Worm (Caenorhabditis elegans) whole organism, L3 larva: ENCODE results near the gene T25E12.16.
A peak's percentile ranks its signal among the peaks of the same experiment; 100 is the strongest.

Experiments
- R02D3.7 ChIP-seq: fragments of 150-350 bp; optimal IDR thresholded peaks from 2 replicates; lab custom pipeline; 2014; ENCODE audit warnings: missing biosample characterization, missing genetic modification characterization
- aly-2 ChIP-seq: fragments of 150-350 bp; optimal IDR thresholded peaks from 2 replicates; lab custom pipeline; 2014; ENCODE audit warnings: missing biosample characterization, missing genetic modification characterization
- ama-1 ChIP-seq: fragments of 150-350 bp; optimal IDR thresholded peaks from 2 replicates; lab custom pipeline; 2018
- ceh-16 ChIP-seq: sonication (generic microtip); optimal IDR thresholded peaks from 2 replicates; lab custom pipeline; 2017; ENCODE audit warnings: missing biosample characterization, missing genetic modification characterization
- egl-27 ChIP-seq: sonication (generic microtip); optimal IDR thresholded peaks from 4 replicates; lab custom pipeline; 2017; ENCODE audit warnings: missing biosample characterization, missing genetic modification reagents, missing genetic modification characterization
- egl-5 ChIP-seq: fragments of 150-350 bp; optimal IDR thresholded peaks from 2 replicates; lab custom pipeline; 2017; ENCODE audit warnings: missing biosample characterization, missing genetic modification reagents, missing genetic modification characterization, inconsistent platforms
- elt-1 ChIP-seq: fragments of 150-350 bp; optimal IDR thresholded peaks from 2 replicates; lab custom pipeline; 2014; ENCODE audit warnings: missing biosample characterization, missing genetic modification characterization
- eor-1 ChIP-seq, 2 experiments: fragments of 150-350 bp; optimal IDR thresholded peaks; 2 replicates each; lab custom pipeline; 2014 to 2018; ENCODE audit warnings: missing biosample characterization in 2 of 2, missing genetic modification characterization in 2 of 2
- fkh-10 ChIP-seq: sonication (generic microtip); optimal IDR thresholded peaks from 2 replicates; lab custom pipeline; 2017; ENCODE audit warnings: missing biosample characterization, missing genetic modification reagents, missing genetic modification characterization
- fos-1 ChIP-seq: fragments of 150-350 bp; optimal IDR thresholded peaks from 2 replicates; lab custom pipeline; 2014; ENCODE audit warnings: missing biosample characterization, missing genetic modification characterization
- hmg-11 ChIP-seq: sonication (generic microtip); optimal IDR thresholded peaks from 2 replicates; lab custom pipeline; 2016; ENCODE audit warnings: missing genetic modification characterization, missing compliant biosample characterization
- lsy-12 ChIP-seq: sonication (generic microtip); optimal IDR thresholded peaks from 2 replicates; lab custom pipeline; 2016; ENCODE audit warnings: mild to moderate bottlenecking, missing genetic modification characterization, missing compliant biosample characterization
- mdl-1 ChIP-seq: fragments of 150-350 bp; optimal IDR thresholded peaks from 2 replicates; lab custom pipeline; 2014; ENCODE audit warnings: missing biosample characterization, missing genetic modification characterization
- nfya-1 ChIP-seq: sonication (generic microtip); optimal IDR thresholded peaks from 2 replicates; lab custom pipeline; 2017; ENCODE audit warnings: missing genetic modification characterization, mild to moderate bottlenecking, missing compliant biosample characterization, antibody characterized with exemption, moderate library complexity; ENCODE audit not compliant: insufficient read depth
- nhr-11 ChIP-seq: fragments of 150-350 bp; optimal IDR thresholded peaks from 2 replicates; lab custom pipeline; 2014; ENCODE audit warnings: missing biosample characterization, missing genetic modification characterization
- nhr-23 ChIP-seq: fragments of 150-350 bp; optimal IDR thresholded peaks from 2 replicates; lab custom pipeline; 2014; ENCODE audit warnings: missing biosample characterization, missing genetic modification reagents, missing genetic modification characterization
- nhr-25 ChIP-seq: sonication (generic microtip); optimal IDR thresholded peaks from 2 replicates; lab custom pipeline; 2017; ENCODE audit warnings: missing biosample characterization, missing genetic modification characterization
- nhr-28 ChIP-seq: fragments of 150-350 bp; optimal IDR thresholded peaks from 2 replicates; lab custom pipeline; 2014; ENCODE audit warnings: missing biosample characterization, missing genetic modification characterization
- nhr-43 ChIP-seq: sonication (generic microtip); optimal IDR thresholded peaks from 2 replicates; lab custom pipeline; 2016; ENCODE audit warnings: mild to moderate bottlenecking, missing genetic modification characterization, missing compliant biosample characterization; ENCODE audit not compliant: poor library complexity, severe bottlenecking
- nhr-67 ChIP-seq: fragments of 150-350 bp; optimal IDR thresholded peaks from 2 replicates; lab custom pipeline; 2014; ENCODE audit warnings: missing biosample characterization, missing genetic modification characterization
- nhr-76 ChIP-seq: fragments of 150-350 bp; sonication (generic microtip); optimal IDR thresholded peaks from 5 replicates; lab custom pipeline; 2014; ENCODE audit warnings: missing biosample characterization, missing genetic modification characterization
- nhr-77 ChIP-seq: fragments of 150-350 bp; optimal IDR thresholded peaks from 2 replicates; lab custom pipeline; 2014; ENCODE audit warnings: missing biosample characterization, missing genetic modification characterization
- pha-4 ChIP-seq: fragments of 150-350 bp; optimal IDR thresholded peaks from 2 replicates; lab custom pipeline; 2014; ENCODE audit warnings: missing biosample characterization, missing genetic modification reagents, missing genetic modification characterization
- pqm-1 ChIP-seq: fragments of 150-350 bp; optimal IDR thresholded peaks from 2 replicates; lab custom pipeline; 2017; ENCODE audit warnings: missing biosample characterization, missing genetic modification characterization, inconsistent platforms
- skn-1 ChIP-seq: fragments of 150-350 bp; optimal IDR thresholded peaks from 2 replicates; lab custom pipeline; 2014; ENCODE audit warnings: missing biosample characterization, missing genetic modification characterization
- snpc-4 ChIP-seq: fragments of 150-350 bp; optimal IDR thresholded peaks from 2 replicates; lab custom pipeline; 2014; ENCODE audit warnings: missing biosample characterization, missing genetic modification characterization
- tbx-2 ChIP-seq: sonication (generic microtip); optimal IDR thresholded peaks from 2 replicates; lab custom pipeline; 2016; ENCODE audit warnings: mild to moderate bottlenecking, missing genetic modification characterization, missing compliant biosample characterization
- ztf-4 ChIP-seq: fragments of 150-350 bp; optimal IDR thresholded peaks from 2 replicates; lab custom pipeline; 2014; ENCODE audit warnings: missing biosample characterization, missing genetic modification characterization

The T25E12.16 gene

ce11 chrV:16778540-16779280, 45.1 kb upstream of the T25E12.16 start:
- peak; percentile 14 for TF ChIP-seq nhr-43 (tag; lab: Kevin White, UChicago)
- TF ChIP-seq nhr-25 (tag; lab: Kevin White, UChicago): peak; percentile 33
- no peak for TF ChIP-seq pqm-1 (tag; lab: Kevin White, UChicago)
- peak; percentile 47 for TF ChIP-seq elt-1
- TF ChIP-seq, all 47 proteins: peak for 3

DNA sequence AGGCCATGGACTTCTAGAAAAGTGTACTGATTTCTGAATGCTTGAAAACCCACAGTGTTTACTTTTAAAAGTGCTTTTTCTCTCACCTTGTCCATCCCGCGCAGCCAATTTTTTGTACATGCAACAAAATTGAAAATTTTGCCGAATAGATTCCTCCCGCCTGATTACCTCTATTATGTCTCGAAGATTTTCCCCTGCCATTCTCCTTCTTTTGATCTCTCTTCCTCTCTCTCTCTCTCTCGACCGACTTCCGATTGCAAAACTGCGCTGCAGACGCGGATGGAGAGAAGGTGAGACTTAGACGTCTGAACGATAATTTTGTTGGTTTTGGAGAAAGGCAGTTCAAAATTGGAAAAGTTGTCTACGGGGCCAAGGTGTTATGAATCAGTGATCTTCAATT, 40.8 kb upstream of the T25E12.16 start:
- TF ChIP-seq mdl-1 (tag; lab: Kevin White, UChicago) (no peak), nhr-25 (tag; lab: Kevin White, UChicago) (peak; percentile 34)

DNA sequence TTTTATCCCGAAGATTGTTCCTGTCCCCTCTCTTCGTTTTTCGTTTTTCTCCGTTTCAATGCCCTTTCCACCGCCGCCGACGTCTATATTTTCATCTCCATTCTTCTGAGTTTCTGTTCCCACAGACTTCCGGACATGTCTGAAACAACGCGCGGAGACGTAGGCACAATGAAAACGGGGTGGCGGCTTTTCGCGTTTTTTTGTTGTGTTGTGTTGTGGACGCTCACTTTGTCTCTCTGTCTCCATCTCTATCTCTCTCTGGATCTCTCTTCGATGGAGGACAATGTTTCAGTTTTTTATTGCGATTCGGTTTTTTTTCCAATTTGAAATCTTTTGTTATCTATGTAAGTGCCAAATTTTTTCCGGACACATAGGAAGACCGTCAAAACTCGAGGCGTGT, 26.4 kb upstream of the T25E12.16 start:
- no peak for TF ChIP-seq R02D3.7 (tag; lab: Kevin White, UChicago)
- TF ChIP-seq ceh-16 (tag; lab: Kevin White, UChicago): no peak
- TF ChIP-seq fos-1 (tag; lab: Kevin White, UChicago): no peak

ce11 chrV:16756166-16756565, 22.6 kb upstream of the T25E12.16 start:
- TF ChIP-seq nfya-1 (tag; lab: Kevin White, UChicago) (peak; percentile 75), hmg-11 (tag; lab: Kevin White, UChicago) (no peak)

- peak; percentile 35 for TF ChIP-seq hmg-11 (tag; lab: Kevin White, UChicago)
- peak; percentile 21 for TF ChIP-seq nfya-1 (tag; lab: Kevin White, UChicago)
- peak; percentile 27 for TF ChIP-seq fkh-10 (GFP tag; lab: Kevin White, UChicago)
- no peak for TF ChIP-seq elt-1
- TF ChIP-seq, all 47 proteins: peak for 3
These were observed 18.8 kb upstream of the T25E12.16 start for ce11 chrV:16752089-16753030.

DNA sequence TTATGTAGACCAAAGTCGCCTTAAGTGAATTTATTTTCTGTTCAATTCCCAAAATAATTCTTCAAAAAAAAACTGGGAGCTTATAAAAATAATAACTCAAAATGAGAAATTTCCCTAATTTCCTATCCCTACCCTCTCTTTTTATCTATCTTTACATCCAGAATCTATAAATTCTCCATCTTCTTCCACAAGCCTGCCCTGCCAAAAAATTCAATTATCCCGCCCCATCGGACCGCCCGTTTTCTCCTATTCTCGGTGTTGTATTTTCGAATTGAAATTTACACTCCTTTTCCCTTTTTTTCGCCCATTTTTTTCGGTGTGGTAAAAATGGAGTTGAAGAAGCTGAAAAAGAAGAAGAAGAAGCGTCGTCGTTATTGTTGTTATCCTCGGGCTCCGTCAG, 15.9 kb upstream of the T25E12.16 start:
- TF ChIP-seq lsy-12 (no peak), pqm-1 (tag; lab: Kevin White, UChicago) (no peak), nhr-76 (tag; lab: Kevin White, UChicago) (no peak)

ce11 chrV:16747031-16747672, 13.6 kb upstream of the T25E12.16 start, which contains the start of gene dkf-2:
dkf-2 (plus strand) TSS chrV:16747622.
- TF ChIP-seq lsy-12 (no peak), snpc-4 (tag; lab: Kevin White, UChicago) (no peak), eor-1 (tag; optimal IDR thresholded peaks at IDR 0.05; lab: Kevin White, UChicago) (no peak), tbx-2 (no peak), ama-1 (no peak), egl-5 (tag; lab: Kevin White, UChicago) (no peak), ztf-4 (tag; lab: Kevin White, UChicago) (no peak), nhr-11 (tag; lab: Kevin White, UChicago) (no peak), egl-27 (tag; lab: Kevin White, UChicago) (no peak), nhr-28 (no peak), fos-1 (tag; lab: Kevin White, UChicago) (no peak), nhr-77 (tag; lab: Kevin White, UChicago) (no peak), pha-4 (tag; lab: Kevin White, UChicago) (no peak), skn-1 (no peak), nhr-67 (tag; lab: Kevin White, UChicago) (no peak), aly-2 (tag; lab: Kevin White, UChicago) (no peak), pqm-1 (tag; lab: Kevin White, UChicago) (no peak), nhr-23 (tag; lab: Kevin White, UChicago) (no peak)
